Fruit fly (Drosophila melanogaster) whole organism, embryonic: Measurements from ENCODE around the gene RpS28-like.

Experiments
- Aef1 ChIP-seq: fragments of 200-800 bp; sonication (Bioruptor generic); IDR thresholded peaks from 3 replicates; pipeline ENCODE4 v1.3.6; 2022; ENCODE audit warnings: missing biosample characterization, missing genetic modification characterization
- BtbVII ChIP-seq: fragments of 200-800 bp; sonication (Bioruptor generic); optimal IDR thresholded peaks from 3 replicates; lab custom pipeline; 2017; ENCODE audit warnings: missing biosample characterization, mild to moderate bottlenecking, missing genetic modification characterization
- C15 ChIP-seq: fragments of 200-800 bp; sonication (Bioruptor generic); IDR thresholded peaks from 3 replicates; pipeline ENCODE4 v1.3.6; 2022; ENCODE audit warnings: missing biosample characterization, missing genetic modification characterization
- CG10431 ChIP-seq: fragments of 200-800 bp; sonication (Bioruptor generic); optimal IDR thresholded peaks from 3 replicates; lab custom pipeline; 2018; ENCODE audit warnings: missing biosample characterization, mild to moderate bottlenecking, missing genetic modification characterization
- CG10959 ChIP-seq: fragments of 200-800 bp; sonication (Bioruptor generic); IDR thresholded peaks from 2 replicates; pipeline ENCODE4 v1.3.6; 2022; ENCODE audit warnings: missing biosample characterization, missing genetic modification characterization
- CG11504 ChIP-seq: fragments of 200-800 bp; sonication (Bioruptor generic); optimal IDR thresholded peaks from 3 replicates; lab custom pipeline; 2019; ENCODE audit warnings: missing biosample characterization, mild to moderate bottlenecking, missing genetic modification characterization, moderate library complexity
- CG13894 ChIP-seq: fragments of 200-800 bp; sonication (Bioruptor generic); optimal IDR thresholded peaks from 3 replicates; lab custom pipeline; 2018; ENCODE audit warnings: missing biosample characterization, mild to moderate bottlenecking, missing genetic modification characterization, moderate library complexity
- CG14441 ChIP-seq: fragments of 200-800 bp; sonication (Bioruptor generic); IDR thresholded peaks from 2 replicates; pipeline ENCODE4 v1.3.6; 2022; ENCODE audit warnings: missing biosample characterization, missing genetic modification characterization
- CG15011 ChIP-seq: fragments of 200-800 bp; sonication (Bioruptor generic); optimal IDR thresholded peaks from 3 replicates; lab custom pipeline; 2018; ENCODE audit warnings: missing biosample characterization, mild to moderate bottlenecking, missing genetic modification characterization
- CG1832 ChIP-seq: fragments of 200-800 bp; sonication (Bioruptor generic); optimal IDR thresholded peaks from 2 replicates; lab custom pipeline; 2017; ENCODE audit warnings: missing biosample characterization, mild to moderate bottlenecking, missing genetic modification characterization, inconsistent platforms
- CG2129 ChIP-seq: fragments of 200-800 bp; sonication (Bioruptor generic); IDR thresholded peaks from 2 replicates; pipeline ENCODE4 v1.3.6; 2022; ENCODE audit warnings: missing biosample characterization, missing genetic modification characterization; ENCODE audit not compliant: partially characterized antibody
- CG34422 ChIP-seq: fragments of 200-800 bp; sonication (Bioruptor generic); IDR thresholded peaks from 3 replicates; pipeline ENCODE4 v1.3.6; 2022; ENCODE audit warnings: missing biosample characterization, missing genetic modification characterization
- CG3847 ChIP-seq: fragments of 200-800 bp; sonication (Bioruptor generic); IDR thresholded peaks from 2 replicates; pipeline ENCODE4 v1.3.6; 2022; ENCODE audit warnings: missing biosample characterization, missing genetic modification characterization
- CG7357 ChIP-seq: fragments of 200-800 bp; sonication (Bioruptor generic); IDR thresholded peaks from 3 replicates; pipeline ENCODE4 v1.3.6; 2022; ENCODE audit warnings: missing biosample characterization, missing genetic modification characterization
- CG9437 ChIP-seq: fragments of 200-800 bp; sonication (Bioruptor generic); optimal IDR thresholded peaks from 2 replicates; lab custom pipeline; 2018; ENCODE audit warnings: missing biosample characterization, mild to moderate bottlenecking, missing genetic modification characterization
- Dp ChIP-seq: fragments of 200-800 bp; sonication (Bioruptor generic); optimal IDR thresholded peaks from 2 replicates; lab custom pipeline; 2018; ENCODE audit warnings: missing biosample characterization, mild to moderate bottlenecking, missing genetic modification characterization, moderate library complexity
- Drgx ChIP-seq: fragments of 200-800 bp; sonication (Bioruptor generic); IDR thresholded peaks from 2 replicates; pipeline ENCODE4 v1.3.6; 2022; ENCODE audit warnings: missing biosample characterization, missing genetic modification characterization
- Gug ChIP-seq: fragments of 200-800 bp; sonication (Bioruptor generic); IDR thresholded peaks from 4 replicates; pipeline ENCODE4 v1.3.6; 2022; ENCODE audit warnings: missing biosample characterization, missing genetic modification characterization
- Hr39 ChIP-seq: fragments of >200 bp; optimal IDR thresholded peaks from 2 replicates; lab custom pipeline; 2017
- Opbp ChIP-seq: fragments of 200-800 bp; sonication (Bioruptor generic); IDR thresholded peaks from 3 replicates; pipeline ENCODE4 v1.3.6; 2022; ENCODE audit warnings: missing biosample characterization, missing genetic modification characterization; ENCODE audit not compliant: partially characterized antibody
- Pdp1 ChIP-seq, 2 experiments: fragments of 200-800 bp; sonication (Bioruptor generic); optimal IDR thresholded peaks; 3 replicates each; lab custom pipeline; 2016; ENCODE audit warnings: missing biosample characterization in 2 of 2, missing genetic modification characterization in 2 of 2, mild to moderate bottlenecking in 1 of 2, moderate library complexity in 1 of 2
- Rfx ChIP-seq: fragments of 200-800 bp; sonication (Bioruptor generic); IDR thresholded peaks from 2 replicates; pipeline ENCODE4 v1.3.6; 2022; ENCODE audit warnings: missing biosample characterization, missing genetic modification characterization
- Rx ChIP-seq: fragments of 200-800 bp; sonication (Bioruptor generic); IDR thresholded peaks from 2 replicates; pipeline ENCODE4 v1.3.6; 2022; ENCODE audit warnings: missing biosample characterization, missing genetic modification characterization
- Scr ChIP-seq: fragments of 200-800 bp; sonication (Bioruptor generic); IDR thresholded peaks from 2 replicates; pipeline ENCODE4 v1.3.6; 2022; ENCODE audit warnings: missing biosample characterization, missing genetic modification characterization; ENCODE audit not compliant: partially characterized antibody
- Sin3A ChIP-seq: fragments of >200 bp; optimal IDR thresholded peaks from 2 replicates; lab custom pipeline; 2018
- Ssrp ChIP-seq: fragments of 200-800 bp; sonication (Bioruptor generic); optimal IDR thresholded peaks from 2 replicates; lab custom pipeline; 2018; ENCODE audit warnings: missing biosample characterization, mild to moderate bottlenecking, missing genetic modification characterization, moderate library complexity
- abd-A ChIP-seq: fragments of 200-800 bp; sonication (Bioruptor generic); optimal IDR thresholded peaks from 3 replicates; lab custom pipeline; 2019; ENCODE audit warnings: missing biosample characterization, mild to moderate bottlenecking, missing genetic modification characterization, moderate library complexity
- bowl ChIP-seq: fragments of 200-800 bp; sonication (Bioruptor generic); IDR thresholded peaks from 2 replicates; pipeline ENCODE4 v1.3.6; 2022; ENCODE audit warnings: missing biosample characterization, missing genetic modification characterization
- chif ChIP-seq, 2 experiments: fragments of 200-800 bp; sonication (Bioruptor generic); optimal IDR thresholded peaks; 3 replicates each; lab custom pipeline; 2016; ENCODE audit warnings: missing biosample characterization in 2 of 2, missing genetic modification characterization in 2 of 2
- croc ChIP-seq: fragments of 200-800 bp; sonication (Bioruptor generic); conservative IDR thresholded peaks from 3 replicates; pipeline ENCODE4 v1.3.6; 2022; ENCODE audit warnings: missing biosample characterization, missing genetic modification characterization
- dpn ChIP-seq, 2 experiments: fragments of 200-800 bp; sonication (Bioruptor generic); optimal IDR thresholded peaks; 3 replicates each; lab custom pipeline; 2016; ENCODE audit warnings: missing biosample characterization in 2 of 2, missing genetic modification characterization in 2 of 2
- dysf ChIP-seq: fragments of 200-800 bp; sonication (Bioruptor generic); IDR thresholded peaks from 3 replicates; pipeline ENCODE4 v1.3.6; 2022; ENCODE audit warnings: missing biosample characterization, missing genetic modification characterization
- fu2 ChIP-seq: fragments of 200-800 bp; sonication (Bioruptor generic); optimal IDR thresholded peaks from 2 replicates; lab custom pipeline; 2016; ENCODE audit warnings: missing biosample characterization, missing genetic modification characterization
- gce ChIP-seq: fragments of 200-800 bp; sonication (Bioruptor generic); IDR thresholded peaks from 3 replicates; pipeline ENCODE4 v1.3.6; 2022; ENCODE audit warnings: missing biosample characterization, missing genetic modification characterization
- hbn ChIP-seq: fragments of 200-800 bp; sonication (Bioruptor generic); IDR thresholded peaks from 2 replicates; pipeline ENCODE4 v1.3.6; 2022; ENCODE audit warnings: missing biosample characterization, missing genetic modification characterization; ENCODE audit not compliant: partially characterized antibody
- jumu ChIP-seq: fragments of 200-800 bp; sonication (Bioruptor generic); optimal IDR thresholded peaks from 3 replicates; lab custom pipeline; 2016; ENCODE audit warnings: missing biosample characterization, missing genetic modification characterization
- klu ChIP-seq: fragments of 200-800 bp; sonication (Bioruptor generic); IDR thresholded peaks from 2 replicates; pipeline ENCODE4 v1.3.6; 2022; ENCODE audit warnings: missing biosample characterization, missing genetic modification characterization
- lab ChIP-seq: fragments of 200-800 bp; sonication (Bioruptor generic); optimal IDR thresholded peaks from 3 replicates; lab custom pipeline; 2017; ENCODE audit warnings: missing biosample characterization, missing genetic modification characterization, mild to moderate bottlenecking, moderate library complexity, missing genetic modification reagents
- mirr ChIP-seq: fragments of 200-800 bp; sonication (Bioruptor generic); optimal IDR thresholded peaks from 3 replicates; lab custom pipeline; 2018; ENCODE audit warnings: missing biosample characterization, mild to moderate bottlenecking, missing genetic modification characterization
- onecut ChIP-seq: fragments of 200-800 bp; sonication (Bioruptor generic); IDR thresholded peaks from 2 replicates; pipeline ENCODE4 v1.3.6; 2022; ENCODE audit warnings: missing biosample characterization, missing genetic modification characterization
- p53 ChIP-seq: fragments of 200-800 bp; sonication (Bioruptor generic); optimal IDR thresholded peaks from 2 replicates; lab custom pipeline; 2016; ENCODE audit warnings: missing biosample characterization, missing genetic modification characterization
- pan ChIP-seq, 4 experiments: fragments of >200 bp in 3 of 4; fragments of 200-800 bp in 1 of 4; sonication (Bioruptor generic) in 1 of 4; optimal IDR thresholded peaks in 3 of 4; IDR thresholded peaks in 1 of 4; 2 replicates each; pipeline versions ENCODE4 v1.3.6 to Lab custom; 2017 to 2022; ENCODE audit warnings: missing biosample characterization in 2 of 4, missing genetic modification characterization in 2 of 4, mixed read lengths in 1 of 4
- slbo ChIP-seq: fragments of 200-800 bp; sonication (Bioruptor generic); IDR thresholded peaks from 2 replicates; pipeline ENCODE4 v1.3.6; 2022; ENCODE audit warnings: missing biosample characterization, missing genetic modification characterization
- slp2 ChIP-seq: fragments of 200-800 bp; sonication (Bioruptor generic); optimal IDR thresholded peaks from 2 replicates; lab custom pipeline; 2016; ENCODE audit warnings: missing biosample characterization, missing genetic modification characterization
- tio ChIP-seq: fragments of 200-800 bp; sonication (Bioruptor generic); optimal IDR thresholded peaks from 2 replicates; lab custom pipeline; 2017; ENCODE audit warnings: missing biosample characterization, missing genetic modification characterization, inconsistent platforms
- ttk ChIP-seq: fragments of 200-800 bp; sonication (Bioruptor generic); IDR thresholded peaks from 2 replicates; pipeline ENCODE4 v2.1.2; 2022; ENCODE audit warnings: missing biosample characterization, missing genetic modification characterization
- vvl ChIP-seq: fragments of 200-800 bp; sonication (Bioruptor generic); IDR thresholded peaks from 2 replicates; pipeline ENCODE4 v1.3.6; 2022; ENCODE audit warnings: missing biosample characterization, missing genetic modification characterization
- wek ChIP-seq: fragments of 200-800 bp; sonication (Bioruptor generic); optimal IDR thresholded peaks from 3 replicates; lab custom pipeline; 2018; ENCODE audit warnings: missing biosample characterization, mild to moderate bottlenecking, missing genetic modification characterization, moderate library complexity
- zen2 ChIP-seq: fragments of 200-800 bp; sonication (Bioruptor generic); IDR thresholded peaks from 3 replicates; pipeline ENCODE4 v1.3.6; 2022; ENCODE audit warnings: missing biosample characterization, missing genetic modification characterization; ENCODE audit not compliant: partially characterized antibody
- zf30C ChIP-seq: fragments of 200-800 bp; sonication (Bioruptor generic); optimal IDR thresholded peaks from 3 replicates; lab custom pipeline; 2018; ENCODE audit warnings: missing biosample characterization, mild to moderate bottlenecking, missing genetic modification characterization

RpS28-like gene

DNA sequence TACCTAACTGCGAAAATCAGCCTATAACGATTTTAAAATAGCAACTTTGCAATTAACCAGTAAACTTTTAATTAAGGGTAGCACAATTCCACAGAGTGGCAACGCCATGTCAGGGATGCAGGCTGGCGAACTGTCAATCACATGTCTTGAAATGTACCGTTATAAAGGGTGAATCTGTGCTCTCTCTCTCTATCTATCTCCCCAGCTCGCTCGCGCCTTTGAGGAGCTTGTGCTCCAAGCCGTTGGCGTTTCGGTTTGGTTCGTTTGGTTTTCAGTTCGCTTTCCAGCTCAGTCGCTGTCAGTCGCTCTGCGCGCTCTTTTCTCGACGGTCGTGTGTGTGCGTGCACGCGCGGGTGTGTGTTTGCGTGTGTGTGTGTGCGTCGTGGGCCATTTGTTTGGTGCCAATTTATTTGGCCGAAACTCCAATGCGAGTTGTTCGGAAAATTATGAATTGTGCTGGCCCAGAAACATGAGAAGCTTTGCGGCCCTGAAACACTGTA is 662 bp downstream of the RpS28-like start, which contains the start of gene numb (continued):
- no peak for TF ChIP-seq Drgx (GFP tag; lab: Robert Waterston, UW)
- no peak for TF ChIP-seq CG10431 (GFP tag; lab: Kevin White, UChicago)
- peak; percentile 26; the same call in 1 of the 2 replicates for TF ChIP-seq Rfx
- no peak for TF ChIP-seq CG14441
- TF ChIP-seq chif (GFP tag; optimal IDR thresholded peaks at IDR 0.05; lab: Kevin White, UChicago): no peak
- TF ChIP-seq Rx (GFP tag; lab: Robert Waterston, UW): no peak
- TF ChIP-seq Dp (GFP tag; lab: Kevin White, UChicago): peak; percentile 4
- TF ChIP-seq CG1832: peak; percentile 51
- TF ChIP-seq lab (GFP tag; lab: Kevin White, UChicago): peak; percentile 52
- TF ChIP-seq onecut (GFP tag; lab: Robert Waterston, UW): peak; percentile 37
- no peak for TF ChIP-seq dysf (GFP tag; lab: Robert Waterston, UW)
- peak; percentile 60 for TF ChIP-seq wek (GFP tag; lab: Kevin White, UChicago)
- TF ChIP-seq CG3847 (GFP tag; lab: Robert Waterston, UW): no peak
- peak; percentile 56 for TF ChIP-seq abd-A (tag; lab: Kevin White, UChicago)
- no peak for TF ChIP-seq Ssrp (tag; lab: Kevin White, UChicago)
- no peak for TF ChIP-seq CG7357
- TF ChIP-seq Gug (GFP tag; lab: Robert Waterston, UW): no peak
- peak; percentile 55; the same call in 1 of the 2 replicates for TF ChIP-seq ttk (GFP tag; lab: Robert Waterston, UW)
- no peak for TF ChIP-seq jumu (GFP tag; lab: Kevin White, UChicago)
- no peak for TF ChIP-seq CG2129 (GFP tag; lab: Robert Waterston, UW)
- TF ChIP-seq Hr39 (lab: Kevin White, UChicago): peak; percentile 95
- TF ChIP-seq zf30C (GFP tag; lab: Kevin White, UChicago): no peak
- no peak for TF ChIP-seq Aef1
- TF ChIP-seq C15 (GFP tag; lab: Robert Waterston, UW): no peak
- TF ChIP-seq zen2 (GFP tag; lab: Robert Waterston, UW): 0 out of 3 replicates have a peak, but pooled peaks have one; percentile 16
- no peak for TF ChIP-seq pan (optimal IDR thresholded peaks at IDR 0.05; lab: Kevin White, UChicago)
- TF ChIP-seq pan (GFP tag; optimal IDR thresholded peaks at IDR 0.05 in 1 of 2, IDR thresholded peaks at IDR 0.05 in 1 of 2): no peak
- TF ChIP-seq CG13894 (tag; lab: Kevin White, UChicago): peak; percentile 33
- peak; percentile 3 for TF ChIP-seq CG11504 (tag; lab: Kevin White, UChicago)
- no peak for TF ChIP-seq BtbVII (GFP tag; lab: Kevin White, UChicago)
- TF ChIP-seq CG34422 (GFP tag; lab: Robert Waterston, UW): peak; percentile 56; the same call in 1 of the 3 replicates
- no peak for TF ChIP-seq CG9437 (GFP tag; lab: Kevin White, UChicago)
- TF ChIP-seq bowl (GFP tag; lab: Robert Waterston, UW): 0 out of 2 replicates have a peak, but pooled peaks have one; percentile 45
- peak; percentile 29 for TF ChIP-seq Scr (GFP tag; lab: Robert Waterston, UW)
- peak in 1 of 2 experiments; percentile 15 for TF ChIP-seq dpn (GFP tag; optimal IDR thresholded peaks at IDR 0.05; lab: Kevin White, UChicago)
- no peak for TF ChIP-seq fu2 (GFP tag; lab: Kevin White, UChicago)
- no peak for TF ChIP-seq croc (GFP tag; lab: Robert Waterston, UW)
- 0 out of 3 replicates have a peak, but pooled peaks have one; percentile 28 for TF ChIP-seq gce (GFP tag; lab: Robert Waterston, UW)
- no peak for TF ChIP-seq CG10959 (GFP tag; lab: Robert Waterston, UW)
- no peak for TF ChIP-seq p53
- no peak for TF ChIP-seq CG15011 (GFP tag; lab: Kevin White, UChicago)
- TF ChIP-seq tio (GFP tag; lab: Kevin White, UChicago): no peak
- 0 out of 3 replicates have a peak, but pooled peaks have one; percentile 27 for TF ChIP-seq Opbp (GFP tag; lab: Robert Waterston, UW)
- no peak for TF ChIP-seq Sin3A (lab: Kevin White, UChicago)
- no peak for TF ChIP-seq hbn (GFP tag; lab: Robert Waterston, UW)
- no peak for TF ChIP-seq slbo (GFP tag; lab: Robert Waterston, UW)
- no peak for TF ChIP-seq Pdp1 (GFP tag; optimal IDR thresholded peaks at IDR 0.05; lab: Kevin White, UChicago)
- TF ChIP-seq mirr: peak; percentile 32
- 0 out of 2 replicates have a peak, but pooled peaks have one; percentile 30 for TF ChIP-seq klu (GFP tag; lab: Robert Waterston, UW)
- TF ChIP-seq slp2: no peak
- TF ChIP-seq vvl (GFP tag; lab: Robert Waterston, UW): peak; percentile 63
